Worm (Caenorhabditis elegans) whole organism, L4/young adult: ENCODE data around the gene F23A7.1.
"Not testable (repeated sequence)": the region's sequence is repeated elsewhere in the genome, so short reads cannot be mapped to it uniquely, and the experiment has no call there.

Source experiments
- W03F9.2 ChIP-seq: fragments of 150-350 bp; optimal IDR thresholded peaks from 2 replicates; lab custom pipeline; 2014; ENCODE audit warnings: missing biosample characterization, missing genetic modification characterization
- dao-5 ChIP-seq: sonication (generic microtip); optimal IDR thresholded peaks from 2 replicates; lab custom pipeline; 2016; ENCODE audit warnings: missing genotype, missing genetic modification characterization, moderate library complexity, missing compliant biosample characterization
- him-1 ChIP-seq: sonication (generic microtip); optimal IDR thresholded peaks from 2 replicates; lab custom pipeline; 2016; ENCODE audit warnings: missing genotype, missing genetic modification reagents, missing genetic modification characterization, missing compliant biosample characterization

F23A7.1 gene

ce11 chrX:16212306-16212705, 4.9 kb upstream of the F23A7.1 start, which contains the start of gene F23A7.4:
TSS of gene F23A7.4 (plus strand) at chrX:16212606.
- TF ChIP-seq W03F9.2, dao-5, him-1 (tag; lab: Kevin White, UChicago): not testable (repeated sequence)

- not testable (repeated sequence) for TF ChIP-seq dao-5, W03F9.2, him-1 (tag; lab: Kevin White, UChicago)
Observed at ce11 chrX:16213073-16213472, 4.1 kb upstream of the F23A7.1 start, which contains the start of gene F23A7.8. TSS of gene F23A7.8 (plus strand) at chrX:16213373.

- no peak for TF ChIP-seq him-1 (tag; lab: Kevin White, UChicago)
- TF ChIP-seq W03F9.2 (tag; lab: Kevin White, UChicago), result no peak
- no peak for TF ChIP-seq dao-5 (tag; lab: Kevin White, UChicago)
Observed at ce11 chrX:16217749-16218148, 541 bp downstream of the F23A7.1 start.

- no peak for TF ChIP-seq dao-5 (tag; lab: Kevin White, UChicago)
- TF ChIP-seq him-1 (tag; lab: Kevin White, UChicago), result no peak
- no peak for TF ChIP-seq W03F9.2 (tag; lab: Kevin White, UChicago)
Observed at ce11 chrX:16218306-16218705, 1.1 kb downstream of the F23A7.1 start.

ce11 chrX:16219710-16220109, 2.5 kb downstream of the F23A7.1 start, which contains the start of gene F23A7.3:
TSS of gene F23A7.3 (plus strand) at chrX:16220010.
- not testable (repeated sequence) for TF ChIP-seq him-1, W03F9.2, dao-5 (tag; lab: Kevin White, UChicago)

- TF ChIP-seq W03F9.2 (tag; lab: Kevin White, UChicago), result no peak
- TF ChIP-seq dao-5 (tag; lab: Kevin White, UChicago), result no peak
- no peak for TF ChIP-seq him-1 (tag; lab: Kevin White, UChicago)
Observed at ce11 chrX:16228622-16229021, 11.4 kb downstream of the F23A7.1 start, which contains the start of gene F23A7.5. TSS of gene F23A7.5 (plus strand) at chrX:16228922.

- no peak for TF ChIP-seq dao-5 (tag; lab: Kevin White, UChicago)
- no peak for TF ChIP-seq him-1 (tag; lab: Kevin White, UChicago)
- no peak for TF ChIP-seq W03F9.2 (tag; lab: Kevin White, UChicago)
Observed at ce11 chrX:16240626-16241025, 23.4 kb downstream of the F23A7.1 start.

ce11 chrX:16243129-16243528, 25.9 kb downstream of the F23A7.1 start:
- no peak for TF ChIP-seq him-1 (tag; lab: Kevin White, UChicago)
- no peak for TF ChIP-seq dao-5 (tag; lab: Kevin White, UChicago)

- TF ChIP-seq him-1 (tag; lab: Kevin White, UChicago) (no peak), W03F9.2 (tag; lab: Kevin White, UChicago) (no peak), dao-5 (tag; lab: Kevin White, UChicago) (no peak)
Observed at ce11 chrX:16244764-16245244, 27.6 kb downstream of the F23A7.1 start, which contains the start of gene W10G6.1. TSS of gene W10G6.1 (plus strand) at chrX:16245194.

- TF ChIP-seq dao-5 (tag; lab: Kevin White, UChicago), result no peak
- no peak for TF ChIP-seq him-1 (tag; lab: Kevin White, UChicago)
- TF ChIP-seq W03F9.2 (tag; lab: Kevin White, UChicago), result no peak
Observed at ce11 chrX:16250679-16251078, 33.5 kb downstream of the F23A7.1 start, which contains the start of gene W10G6.6. TSS of gene W10G6.6 (minus strand) at chrX:16250779.

ce11 chrX:16258503-16258902, 41.3 kb downstream of the F23A7.1 start:
- TF ChIP-seq him-1 (tag; lab: Kevin White, UChicago) (no peak), W03F9.2 (tag; lab: Kevin White, UChicago) (no peak), dao-5 (tag; lab: Kevin White, UChicago) (no peak)

- TF ChIP-seq W03F9.2 (tag; lab: Kevin White, UChicago), result no peak
Observed at ce11 chrX:16260077-16260476, 42.9 kb downstream of the F23A7.1 start.

- no peak for TF ChIP-seq W03F9.2 (tag; lab: Kevin White, UChicago)
- TF ChIP-seq him-1 (tag; lab: Kevin White, UChicago), result no peak
- TF ChIP-seq dao-5 (tag; lab: Kevin White, UChicago), result no peak
Observed at ce11 chrX:16261993-16262392, 44.8 kb downstream of the F23A7.1 start, which contains the start of gene sgk-1. TSS of gene sgk-1 (minus strand) at chrX:16262122.

- no peak for TF ChIP-seq W03F9.2 (tag; lab: Kevin White, UChicago)
Observed at ce11 chrX:16263287-16263686, 46.1 kb downstream of the F23A7.1 start.
